Fruit fly (Drosophila melanogaster) whole organism, prepupa: ENCODE results near the gene N.

ENCODE experiments used
- CG11294 ChIP-seq: fragments of 200-800 bp; sonication (Bioruptor generic); IDR thresholded peaks from 2 replicates; pipeline ENCODE4 v1.3.6; 2022; ENCODE audit warnings: missing biosample characterization, missing genetic modification characterization
- CG16779 ChIP-seq: fragments of 200-800 bp; sonication (Bioruptor generic); optimal IDR thresholded peaks from 3 replicates; lab custom pipeline; 2017; ENCODE audit warnings: missing biosample characterization, mild to moderate bottlenecking, missing genetic modification characterization
- CG8319 ChIP-seq: fragments of 200-800 bp; sonication (Bioruptor generic); optimal IDR thresholded peaks from 3 replicates; lab custom pipeline; 2016; ENCODE audit warnings: missing biosample characterization, missing genetic modification characterization

DNA sequence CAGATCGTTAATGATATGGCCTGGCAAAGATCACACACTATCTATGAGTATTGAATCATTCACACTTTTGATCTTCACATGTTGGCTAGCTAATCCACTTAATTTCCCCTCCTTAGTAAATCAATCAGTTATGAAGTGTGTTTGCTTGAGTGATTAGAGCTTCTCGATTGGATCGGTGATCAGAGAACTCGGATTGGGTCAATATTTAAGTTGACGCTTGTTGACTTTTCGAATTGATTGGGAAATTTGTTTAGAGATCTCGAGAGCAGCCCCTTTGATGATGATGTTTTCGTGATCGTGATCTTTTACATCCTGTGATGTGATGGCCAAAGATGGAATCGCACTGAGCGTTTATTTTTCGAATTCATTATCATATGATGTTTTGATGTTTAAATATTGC, 53.7 kb downstream of the N start:
- TF ChIP-seq CG8319 (no peak), CG16779 (tag; lab: Kevin White, UChicago) (no peak), CG11294 (GFP tag; lab: Robert Waterston, UW) (no peak)
